Fruit fly (Drosophila melanogaster): ENCODE data around the gene sicily.

The sicily gene

dm6 chrX:11915154-11915593, 23.6 kb downstream of the sicily start:
- peak; percentile 79 for TF ChIP-seq D1 (tag; optimal IDR thresholded peaks at IDR 0.05)
- TF ChIP-seq rn (GFP tag; IDR thresholded peaks at IDR 0.05), result peak; percentile 67
- TF ChIP-seq CG10348 (GFP tag; IDR thresholded peaks at IDR 0.05), result peak; percentile 45; the same call in 1 of the 2 replicates
- peak; percentile 80 for TF ChIP-seq CG12605 (GFP tag; IDR thresholded peaks at IDR 0.05)
- TF ChIP-seq CG15710 (tag; optimal IDR thresholded peaks at IDR 0.05), result peak; percentile 92
- peak; percentile 42 for TF ChIP-seq EcR (GFP tag; optimal IDR thresholded peaks at IDR 0.05)
- peak; percentile 80 for TF ChIP-seq CG13204 (GFP tag; optimal IDR thresholded peaks at IDR 0.05)
- peak; percentile 87 for TF ChIP-seq CG17806 (tag; optimal IDR thresholded peaks at IDR 0.05)
- TF ChIP-seq Snoo (tag; optimal IDR thresholded peaks at IDR 0.05), result peak; percentile 86
- peak; percentile 93 for TF ChIP-seq CG8159 (tag; optimal IDR thresholded peaks at IDR 0.05)
- peak; percentile 58; the same call in 2 of the 3 replicates for TF ChIP-seq fd96Ca (GFP tag; IDR thresholded peaks at IDR 0.05)
- TF ChIP-seq CG9948 (tag; optimal IDR thresholded peaks at IDR 0.05), result peak; percentile 87
- peak; percentile 90 for TF ChIP-seq CG14655 (GFP tag; optimal IDR thresholded peaks at IDR 0.05)
- peak; percentile 78 for TF ChIP-seq Ets98B (GFP tag; IDR thresholded peaks at IDR 0.05)
- peak; percentile 81 for TF ChIP-seq Pif1B (GFP tag; optimal IDR thresholded peaks at IDR 0.05)
- peak; percentile 84 for TF ChIP-seq CG4496 (GFP tag; IDR thresholded peaks at IDR 0.05)
- TF ChIP-seq CG8301 (tag; optimal IDR thresholded peaks at IDR 0.05), result peak; percentile 90
- peak; percentile 66 for TF ChIP-seq Pif1A (GFP tag; optimal IDR thresholded peaks at IDR 0.05)
- TF ChIP-seq CG34367 (tag; optimal IDR thresholded peaks at IDR 0.05), result peak; percentile 87
- peak; percentile 65 for TF ChIP-seq gl (tag; optimal IDR thresholded peaks at IDR 0.05)
- peak; percentile 90 for TF ChIP-seq CG32121 (GFP tag; IDR thresholded peaks at IDR 0.05)

dm6 chrX:11917056-11917633, 25.6 kb downstream of the sicily start, which contains the start of gene pot:
pot (minus strand) TSS chrX:11917260.
- TF ChIP-seq CG34367 (tag; optimal IDR thresholded peaks at IDR 0.05), result no peak
- no peak for TF ChIP-seq CG8301 (tag; optimal IDR thresholded peaks at IDR 0.05)
- 0 out of 3 replicates have a peak, but pooled peaks have one; percentile 21 for TF ChIP-seq fd96Ca (GFP tag; IDR thresholded peaks at IDR 0.05)
- 0 out of 2 replicates have a peak, but pooled peaks have one; percentile 16 for TF ChIP-seq CG12605 (GFP tag; IDR thresholded peaks at IDR 0.05)
- TF ChIP-seq Ets98B (GFP tag; IDR thresholded peaks at IDR 0.05), result peak; percentile 43; the same call in 1 of the 2 replicates

DNA sequence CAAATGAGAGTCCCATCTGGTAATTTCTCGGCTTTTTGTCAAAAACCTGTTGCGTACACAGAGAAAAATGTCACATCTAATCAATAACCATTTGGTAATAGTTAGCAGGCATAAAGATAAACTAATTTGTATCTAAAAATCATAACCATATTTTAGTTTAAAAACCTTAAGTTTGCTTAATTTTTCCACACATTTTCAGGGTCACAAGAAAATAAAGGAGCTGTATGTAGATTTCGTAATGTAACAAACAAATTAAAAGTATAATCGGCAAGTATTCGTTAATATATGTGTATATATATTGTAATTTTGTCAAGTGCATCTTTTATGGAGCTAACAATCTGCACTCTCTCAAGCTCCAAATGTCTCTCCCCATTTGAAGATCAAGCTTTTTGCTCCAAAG, 29.4 kb downstream of the sicily start:
- no peak for TF ChIP-seq gl (tag; optimal IDR thresholded peaks at IDR 0.05)
- peak; percentile 54 for TF ChIP-seq CG15710 (tag; optimal IDR thresholded peaks at IDR 0.05)
- no peak for TF ChIP-seq fd96Ca (GFP tag; IDR thresholded peaks at IDR 0.05)
- no peak for TF ChIP-seq EcR (GFP tag; optimal IDR thresholded peaks at IDR 0.05)
- TF ChIP-seq Ets98B (GFP tag; IDR thresholded peaks at IDR 0.05), result peak; percentile 87
- peak; percentile 81 for TF ChIP-seq Snoo (tag; optimal IDR thresholded peaks at IDR 0.05)
- peak; percentile 78 for TF ChIP-seq Pif1A (GFP tag; optimal IDR thresholded peaks at IDR 0.05)
- peak; percentile 78 for TF ChIP-seq CG9948 (tag; optimal IDR thresholded peaks at IDR 0.05)
- peak; percentile 72 for TF ChIP-seq rn (GFP tag; IDR thresholded peaks at IDR 0.05)
- peak; percentile 46; the same call in 1 of the 2 replicates for TF ChIP-seq CG10348 (GFP tag; IDR thresholded peaks at IDR 0.05)
- peak; percentile 74 for TF ChIP-seq Pif1B (GFP tag; optimal IDR thresholded peaks at IDR 0.05)
- TF ChIP-seq CG8159 (tag; optimal IDR thresholded peaks at IDR 0.05), result peak; percentile 63
- peak; percentile 66 for TF ChIP-seq CG17806 (tag; optimal IDR thresholded peaks at IDR 0.05)
- TF ChIP-seq CG14655 (GFP tag; optimal IDR thresholded peaks at IDR 0.05), result peak; percentile 94
- no peak for TF ChIP-seq CG13204 (GFP tag; optimal IDR thresholded peaks at IDR 0.05)
- peak; percentile 83 for TF ChIP-seq CG12605 (GFP tag; IDR thresholded peaks at IDR 0.05)
- peak; percentile 58 for TF ChIP-seq CG34367 (tag; optimal IDR thresholded peaks at IDR 0.05)
- TF ChIP-seq CG8301 (tag; optimal IDR thresholded peaks at IDR 0.05), result peak; percentile 92
- TF ChIP-seq CG32121 (GFP tag; IDR thresholded peaks at IDR 0.05), result peak; percentile 84
- TF ChIP-seq CG4496 (GFP tag; IDR thresholded peaks at IDR 0.05), result peak; percentile 93
- peak; percentile 67 for TF ChIP-seq D1 (tag; optimal IDR thresholded peaks at IDR 0.05)

DNA sequence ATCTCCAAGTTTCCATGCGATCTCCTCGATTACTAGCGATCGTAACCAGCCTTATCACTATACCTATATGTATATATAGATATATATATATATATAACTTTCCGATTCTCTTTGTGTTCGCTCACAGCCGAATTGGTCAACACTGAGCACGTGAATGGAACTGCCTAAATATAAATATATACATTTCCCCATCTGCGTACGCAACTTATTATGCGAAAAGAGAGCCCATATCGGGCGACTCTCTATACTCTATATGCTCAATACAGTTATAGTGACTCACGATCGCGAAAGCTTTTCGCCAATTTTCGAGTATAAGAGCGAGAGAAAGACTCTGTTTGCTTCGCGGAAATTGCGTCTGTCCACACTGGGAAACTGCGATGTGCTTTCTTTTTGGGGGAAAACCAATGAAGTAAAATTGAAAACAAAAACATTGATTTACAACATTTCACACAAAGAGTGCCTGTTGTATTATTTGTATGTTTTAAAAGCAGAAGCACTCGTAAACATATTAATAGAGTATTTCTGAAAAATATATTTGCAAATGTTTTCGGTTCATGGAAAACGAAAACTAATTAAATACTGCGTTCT, 31.2 kb downstream of the sicily start:
- TF ChIP-seq CG4496 (GFP tag; IDR thresholded peaks at IDR 0.05), result 0 out of 3 replicates have a peak, but pooled peaks have one; percentile 23
- peak; percentile 9; the same call in 1 of the 2 replicates for TF ChIP-seq Ets98B (GFP tag; IDR thresholded peaks at IDR 0.05)
- no peak for TF ChIP-seq Snoo (tag; optimal IDR thresholded peaks at IDR 0.05)
- peak; percentile 27 for TF ChIP-seq Pif1B (GFP tag; optimal IDR thresholded peaks at IDR 0.05)

dm6 chrX:11923698-11924097, 32.2 kb downstream of the sicily start:
- no peak for TF ChIP-seq CG34367 (tag; optimal IDR thresholded peaks at IDR 0.05)
- no peak for TF ChIP-seq CG14655 (GFP tag; optimal IDR thresholded peaks at IDR 0.05)
- no peak for TF ChIP-seq fd96Ca (GFP tag; IDR thresholded peaks at IDR 0.05)
- no peak for TF ChIP-seq CG10348 (GFP tag; IDR thresholded peaks at IDR 0.05)
- no peak for TF ChIP-seq Pif1B (GFP tag; optimal IDR thresholded peaks at IDR 0.05)
- TF ChIP-seq CG15710 (tag; optimal IDR thresholded peaks at IDR 0.05), result no peak
- no peak for TF ChIP-seq CG17806 (tag; optimal IDR thresholded peaks at IDR 0.05)

- TF ChIP-seq CG8301 (tag; optimal IDR thresholded peaks at IDR 0.05), result peak; percentile 2
- TF ChIP-seq Pif1B (GFP tag; optimal IDR thresholded peaks at IDR 0.05), result no peak
- no peak for TF ChIP-seq Ets98B (GFP tag; IDR thresholded peaks at IDR 0.05)
- no peak for TF ChIP-seq gl (tag; optimal IDR thresholded peaks at IDR 0.05)
- TF ChIP-seq CG10348 (GFP tag; IDR thresholded peaks at IDR 0.05), result no peak
- TF ChIP-seq CG12605 (GFP tag; IDR thresholded peaks at IDR 0.05), result no peak
- no peak for TF ChIP-seq EcR (GFP tag; optimal IDR thresholded peaks at IDR 0.05)
- no peak for TF ChIP-seq D1 (tag; optimal IDR thresholded peaks at IDR 0.05)
- peak; percentile 25 for TF ChIP-seq CG14655 (GFP tag; optimal IDR thresholded peaks at IDR 0.05)
- TF ChIP-seq fd96Ca (GFP tag; IDR thresholded peaks at IDR 0.05), result no peak
- no peak for TF ChIP-seq rn (GFP tag; IDR thresholded peaks at IDR 0.05)
Measured at dm6 chrX:11924562-11924961, 33.0 kb downstream of the sicily start, which contains the start of gene Sclp. Sclp (minus strand) TSS chrX:11924662.

Data from whole organism, pupa.